Worm (Caenorhabditis elegans) whole organism, L4 larva: Measurements from ENCODE around the gene C49A9.2.
A peak's percentile ranks its signal among the peaks of the same experiment; 100 is the strongest.

Experiments
- F26F4.8 ChIP-seq: fragments of 200-800 bp; sonication (Bioruptor generic); conservative IDR thresholded peaks from 2 replicates; pipeline ENCODE4 v1.3.6; 2022; ENCODE audit warnings: missing genetic modification characterization, missing compliant biosample characterization
- F44E2.7 ChIP-seq: fragments of 200-800 bp; sonication (Bioruptor generic); IDR thresholded peaks from 2 replicates; pipeline ENCODE4 v2.1.2; 2022; ENCODE audit warnings: missing genetic modification characterization, missing compliant biosample characterization
- F49E8.2 ChIP-seq: sonication (generic microtip); optimal IDR thresholded peaks from 2 replicates; lab custom pipeline; 2016; ENCODE audit warnings: missing compliant biosample characterization, mild to moderate bottlenecking, missing genetic modification characterization, borderline replicate concordance
- T20F7.1 ChIP-seq: fragments of 200-800 bp; sonication (Bioruptor generic); optimal IDR thresholded peaks from 2 replicates; lab custom pipeline; 2018; ENCODE audit warnings: mild to moderate bottlenecking, missing genetic modification characterization, missing compliant biosample characterization
- T26A8.4 ChIP-seq: fragments of 200-800 bp; sonication (Bioruptor generic); IDR thresholded peaks from 2 replicates; pipeline ENCODE4 v1.3.6; 2022; ENCODE audit warnings: missing genetic modification characterization, missing compliant biosample characterization
- Y75B8A.6 ChIP-seq: fragments of 200-800 bp; sonication (Bioruptor generic); IDR thresholded peaks from 2 replicates; pipeline ENCODE4 v1.3.6; 2022; ENCODE audit warnings: missing genetic modification reagents, missing genetic modification characterization, missing compliant biosample characterization
- ZK337.2 ChIP-seq: fragments of 200-800 bp; sonication (Bioruptor generic); IDR thresholded peaks from 2 replicates; pipeline ENCODE4 v1.3.6; 2022; ENCODE audit warnings: missing genetic modification reagents, missing genetic modification characterization, missing compliant biosample characterization
- ZK546.5 ChIP-seq, 2 experiments: sonication (generic microtip); optimal IDR thresholded peaks; 2 replicates each; lab custom pipeline; 2017; ENCODE audit warnings: missing biosample characterization in 2 of 2, missing genetic modification characterization in 2 of 2
- aha-1 ChIP-seq: fragments of 150-350 bp; peaks from one replicate; lab custom pipeline; 2014; ENCODE audit warnings: missing biosample characterization, missing genetic modification characterization
- aly-2 ChIP-seq: sonication (generic microtip); optimal IDR thresholded peaks from 2 replicates; lab custom pipeline; 2018; ENCODE audit warnings: missing biosample characterization, missing genetic modification characterization
- ama-1 ChIP-seq: fragments of 150-350 bp; optimal IDR thresholded peaks from 2 replicates; lab custom pipeline; 2014; ENCODE audit warnings: inconsistent platforms, mixed read lengths
- ceh-20 ChIP-seq: fragments of 200-800 bp; sonication (Bioruptor generic); IDR thresholded peaks from 2 replicates; pipeline ENCODE4 v1.3.6; 2022; ENCODE audit warnings: missing genetic modification reagents, missing genetic modification characterization, missing compliant biosample characterization
- cey-2 ChIP-seq: sonication (generic microtip); optimal IDR thresholded peaks from 3 replicates; lab custom pipeline; 2017; ENCODE audit warnings: missing genetic modification characterization, mild to moderate bottlenecking, missing compliant biosample characterization, antibody characterized with exemption, borderline replicate concordance; ENCODE audit not compliant: insufficient read depth
- daf-16 ChIP-seq, 3 experiments: sonication (generic microtip); optimal IDR thresholded peaks; 2 replicates each; lab custom pipeline; 2016 to 2017; ENCODE audit warnings: missing genetic modification characterization in 3 of 3, missing genetic modification reagents in 3 of 3, mild to moderate bottlenecking in 2 of 3, missing compliant biosample characterization in 2 of 3, missing biosample characterization in 1 of 3, moderate library complexity in 1 of 3
- daf-19 ChIP-seq: fragments of 200-800 bp; sonication (Bioruptor generic); conservative IDR thresholded peaks from 2 replicates; pipeline ENCODE4 v1.3.6; 2022; ENCODE audit warnings: missing genetic modification characterization, missing compliant biosample characterization
- dmd-6 ChIP-seq: fragments of 200-800 bp; sonication (Bioruptor generic); IDR thresholded peaks from 2 replicates; pipeline ENCODE4 v1.3.6; 2022; ENCODE audit warnings: missing genetic modification reagents, missing genetic modification characterization, missing compliant biosample characterization
- dmd-8 ChIP-seq: fragments of 200-800 bp; sonication (Bioruptor generic); IDR thresholded peaks from 2 replicates; pipeline ENCODE4 v1.3.6; 2022; ENCODE audit warnings: missing genetic modification characterization, missing compliant biosample characterization
- dmd-9 ChIP-seq: fragments of 200-800 bp; sonication (Bioruptor generic); IDR thresholded peaks from 2 replicates; pipeline ENCODE4 v1.3.6; 2022; ENCODE audit warnings: missing genetic modification reagents, missing genetic modification characterization, missing compliant biosample characterization
- duxl-1 ChIP-seq: sonication (generic microtip); optimal IDR thresholded peaks from 2 replicates; lab custom pipeline; 2016; ENCODE audit warnings: mild to moderate bottlenecking, missing genetic modification characterization, moderate library complexity, missing compliant biosample characterization; ENCODE audit not compliant: poor library complexity
- dve-1 ChIP-seq: sonication (generic microtip); optimal IDR thresholded peaks from 2 replicates; lab custom pipeline; 2017; ENCODE audit warnings: antibody characterized with exemption, mild to moderate bottlenecking, missing genetic modification characterization, missing compliant biosample characterization; ENCODE audit not compliant: insufficient read depth
- fkh-10 ChIP-seq: fragments of 150-350 bp; optimal IDR thresholded peaks from 2 replicates; lab custom pipeline; 2014; ENCODE audit warnings: missing biosample characterization, missing genetic modification reagents, missing genetic modification characterization
- fos-1 ChIP-seq: fragments of 150-350 bp; optimal IDR thresholded peaks from 2 replicates; lab custom pipeline; 2014; ENCODE audit warnings: missing biosample characterization, missing genetic modification characterization
- gei-8 ChIP-seq: fragments of 200-800 bp; sonication (Bioruptor generic); optimal IDR thresholded peaks from 2 replicates; lab custom pipeline; 2018; ENCODE audit warnings: mild to moderate bottlenecking, missing genetic modification characterization, missing compliant biosample characterization
- hlh-30 ChIP-seq: sonication (generic microtip); optimal IDR thresholded peaks from 2 replicates; lab custom pipeline; 2017; ENCODE audit warnings: antibody characterized with exemption, mild to moderate bottlenecking, missing genetic modification characterization, missing compliant biosample characterization; ENCODE audit not compliant: insufficient read depth
- jun-1 ChIP-seq: fragments of 150-350 bp; optimal IDR thresholded peaks from 2 replicates; lab custom pipeline; 2014; ENCODE audit warnings: missing biosample characterization, missing genetic modification reagents, missing genetic modification characterization
- lin-15B ChIP-seq: fragments of 150-350 bp; sonication (generic microtip); optimal IDR thresholded peaks from 3 replicates; lab custom pipeline; 2014; ENCODE audit warnings: missing biosample characterization, missing genetic modification characterization
- lin-29 ChIP-seq: fragments of 200-800 bp; sonication (Bioruptor generic); IDR thresholded peaks from 2 replicates; pipeline ENCODE4 v1.3.6; 2022; ENCODE audit warnings: missing genetic modification reagents, missing genetic modification characterization, missing compliant biosample characterization
- lin-38 ChIP-seq: fragments of 200-800 bp; sonication (Bioruptor generic); IDR thresholded peaks from 2 replicates; pipeline ENCODE4 v1.3.6; 2022; ENCODE audit warnings: missing genetic modification reagents, missing genetic modification characterization, missing compliant biosample characterization
- lsy-2 ChIP-seq, 2 experiments: fragments of 150-350 bp in 1 of 2; sonication (generic microtip) in 1 of 2; optimal IDR thresholded peaks; 2 replicates each; lab custom pipeline; 2014 to 2017; ENCODE audit warnings: missing biosample characterization in 2 of 2, missing genetic modification characterization in 2 of 2
- mxl-2 ChIP-seq: fragments of 200-800 bp; sonication (Bioruptor generic); conservative IDR thresholded peaks from 2 replicates; pipeline ENCODE4 v1.3.6; 2022; ENCODE audit warnings: missing genetic modification reagents, missing genetic modification characterization, missing compliant biosample characterization
- nhr-111 ChIP-seq: fragments of 200-800 bp; sonication (Bioruptor generic); optimal IDR thresholded peaks from 2 replicates; lab custom pipeline; 2018; ENCODE audit warnings: mild to moderate bottlenecking, missing genetic modification characterization, missing compliant biosample characterization
- nhr-237 ChIP-seq: sonication (generic microtip); optimal IDR thresholded peaks from 2 replicates; lab custom pipeline; 2017; ENCODE audit warnings: missing biosample characterization, missing genetic modification characterization
- nhr-28 ChIP-seq: fragments of 150-350 bp; optimal IDR thresholded peaks from 2 replicates; lab custom pipeline; 2014; ENCODE audit warnings: missing biosample characterization, missing genetic modification characterization
- nhr-41 ChIP-seq: fragments of 200-800 bp; sonication (Bioruptor generic); IDR thresholded peaks from 2 replicates; pipeline ENCODE4 v1.3.6; 2022; ENCODE audit warnings: missing genetic modification reagents, missing genetic modification characterization, missing compliant biosample characterization
- nhr-6 ChIP-seq: fragments of 150-350 bp; optimal IDR thresholded peaks from 2 replicates; lab custom pipeline; 2014; ENCODE audit warnings: missing biosample characterization, missing genetic modification characterization
- nhr-76 ChIP-seq: fragments of 150-350 bp; optimal IDR thresholded peaks from 2 replicates; lab custom pipeline; 2014; ENCODE audit warnings: missing biosample characterization, missing genetic modification characterization
- nhr-77 ChIP-seq: fragments of 150-350 bp; optimal IDR thresholded peaks from 2 replicates; lab custom pipeline; 2014; ENCODE audit warnings: missing biosample characterization, missing genetic modification characterization
- pha-4 ChIP-seq, 2 experiments: fragments of 150-350 bp in 1 of 2; fragments of 200-800 bp in 1 of 2; sonication (Bioruptor generic) in 1 of 2; IDR thresholded peaks in 1 of 2; optimal IDR thresholded peaks in 1 of 2; 2 replicates each; pipeline versions ENCODE4 v1.3.6 to Lab custom; 2014 to 2022; ENCODE audit warnings: missing genetic modification characterization in 2 of 2, missing genetic modification reagents in 2 of 2, missing biosample characterization in 1 of 2, missing compliant biosample characterization in 1 of 2
- php-3 ChIP-seq: fragments of 200-800 bp; sonication (Bioruptor generic); IDR thresholded peaks from 2 replicates; pipeline ENCODE4 v1.3.6; 2022; ENCODE audit warnings: missing genetic modification reagents, missing genetic modification characterization, missing compliant biosample characterization
- pqm-1 ChIP-seq: sonication (generic microtip); optimal IDR thresholded peaks from 2 replicates; lab custom pipeline; 2017; ENCODE audit warnings: missing biosample characterization, missing genetic modification characterization
- rbr-2 ChIP-seq: sonication (generic microtip); optimal IDR thresholded peaks from 2 replicates; lab custom pipeline; 2016; ENCODE audit warnings: missing genotype, missing genetic modification characterization, missing compliant biosample characterization
- snpc-4 ChIP-seq: fragments of 150-350 bp; optimal IDR thresholded peaks from 2 replicates; lab custom pipeline; 2014; ENCODE audit warnings: missing biosample characterization, missing genetic modification characterization
- spr-3 ChIP-seq: fragments of 200-800 bp; sonication (Bioruptor generic); optimal IDR thresholded peaks from 2 replicates; lab custom pipeline; 2018; ENCODE audit warnings: mild to moderate bottlenecking, missing genetic modification characterization, missing compliant biosample characterization
- vab-7 ChIP-seq: fragments of 200-800 bp; sonication (Bioruptor generic); IDR thresholded peaks from 2 replicates; pipeline ENCODE4 v1.3.6; 2022; ENCODE audit warnings: missing genetic modification reagents, missing genetic modification characterization, missing compliant biosample characterization
- zag-1 ChIP-seq: fragments of 150-350 bp; optimal IDR thresholded peaks from 2 replicates; lab custom pipeline; 2014; ENCODE audit warnings: missing biosample characterization, missing genetic modification characterization
- zfp-3 ChIP-seq: fragments of 200-800 bp; sonication (Bioruptor generic); conservative IDR thresholded peaks from 2 replicates; pipeline ENCODE4 v1.3.6; 2022; ENCODE audit warnings: missing genetic modification reagents, missing genetic modification characterization, missing compliant biosample characterization
- zip-11 ChIP-seq: fragments of 200-800 bp; sonication (Bioruptor generic); IDR thresholded peaks from 2 replicates; pipeline ENCODE4 v1.3.6; 2022; ENCODE audit warnings: missing genetic modification characterization, missing compliant biosample characterization

Gene C49A9.2

ce11 chrIV:6230560-6231073, 5.4 kb downstream of the C49A9.2 start, which contains the start of gene F58F9.4:
Gene F58F9.4 (plus strand): TSS chrIV:6231023.
- TF ChIP-seq nhr-28 (tag; lab: Kevin White, UChicago) (peak; percentile 28), lsy-2 (tag; optimal IDR thresholded peaks at IDR 0.05; lab: Kevin White, UChicago) (no peak), jun-1 (tag; lab: Kevin White, UChicago) (no peak), pqm-1 (peak; percentile 41), hlh-30 (tag; lab: Kevin White, UChicago) (no peak), fkh-10 (no peak), dmd-6 (GFP tag; lab: Robert Waterston, UW) (peak; percentile 37; the same call in 1 of the 2 replicates), zip-11 (GFP tag; lab: Robert Waterston, UW) (no peak), daf-16 (GFP tag; optimal IDR thresholded peaks at IDR 0.05; lab: Kevin White, UChicago) (no peak), daf-16 (tag; optimal IDR thresholded peaks at IDR 0.05; lab: Kevin White, UChicago) (peak; percentile 31)
- TF ChIP-seq, all 104 proteins: peak for 4

DNA sequence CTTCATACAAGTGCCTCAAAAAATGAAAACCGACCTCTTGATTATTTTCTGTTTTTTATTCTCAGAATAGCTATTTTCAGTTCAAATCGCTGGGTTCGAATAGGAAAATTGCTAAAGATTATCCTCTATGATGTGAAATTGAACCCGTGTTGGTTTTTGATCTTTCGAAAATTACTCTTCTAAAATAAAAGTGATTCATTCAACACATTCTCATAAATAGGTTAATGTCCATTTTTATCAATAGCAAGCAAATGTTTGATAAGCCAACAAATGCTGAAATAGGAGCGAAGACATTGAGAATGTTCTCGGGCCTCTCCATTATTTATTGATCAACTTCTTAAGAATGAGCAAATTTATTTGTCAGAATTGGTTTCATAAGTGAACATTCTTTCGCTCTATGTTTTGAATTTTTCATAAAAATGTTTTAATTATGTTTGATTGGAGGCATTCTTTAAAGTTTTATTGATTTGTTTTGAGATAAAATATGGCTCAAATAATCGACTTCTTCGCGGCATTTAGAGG, 7.6 kb downstream of the C49A9.2 start, which contains the start of gene F58F9.3:
Gene F58F9.3 (plus strand): TSS at position 472 of the 522 bp plus-strand sequence.
- TF ChIP-seq T20F7.1 (GFP tag; lab: Kevin White, UChicago), result no peak
- TF ChIP-seq dmd-8 (GFP tag; lab: Robert Waterston, UW), result no peak
- TF ChIP-seq nhr-76 (tag; lab: Kevin White, UChicago), result no peak
- TF ChIP-seq T26A8.4, result no peak
- no peak for TF ChIP-seq lin-15B (tag; lab: Kevin White, UChicago)
- TF ChIP-seq php-3 (GFP tag; lab: Robert Waterston, UW), result no peak
- TF ChIP-seq ama-1 (lab: Kevin White, UChicago), result no peak
- TF ChIP-seq dve-1 (tag; lab: Kevin White, UChicago), result peak; percentile 30
- peak; percentile 52 for TF ChIP-seq pqm-1
- no peak for TF ChIP-seq snpc-4 (tag; lab: Kevin White, UChicago)
- no peak for TF ChIP-seq F44E2.7 (GFP tag; lab: Robert Waterston, UW)
- TF ChIP-seq Y75B8A.6 (GFP tag; lab: Robert Waterston, UW), result no peak
- no peak for TF ChIP-seq gei-8 (GFP tag; lab: Kevin White, UChicago)
- TF ChIP-seq pha-4 (GFP tag; IDR thresholded peaks at IDR 0.05; lab: Robert Waterston, UW), result no peak
- TF ChIP-seq pha-4 (tag; optimal IDR thresholded peaks at IDR 0.05; lab: Kevin White, UChicago), result no peak
- TF ChIP-seq rbr-2 (tag; lab: Kevin White, UChicago), result no peak
- no peak for TF ChIP-seq nhr-41
- no peak for TF ChIP-seq zag-1 (tag; lab: Kevin White, UChicago)
- no peak for TF ChIP-seq lin-29 (GFP tag; lab: Robert Waterston, UW)
- no peak for TF ChIP-seq fkh-10
- TF ChIP-seq mxl-2 (GFP tag; lab: Robert Waterston, UW), result no peak
- no peak for TF ChIP-seq spr-3 (GFP tag; lab: Kevin White, UChicago)
- no peak for TF ChIP-seq nhr-111 (GFP tag; lab: Kevin White, UChicago)
- TF ChIP-seq fos-1 (tag; lab: Kevin White, UChicago), result no peak
- no peak for TF ChIP-seq F26F4.8 (GFP tag; lab: Robert Waterston, UW)
- TF ChIP-seq aly-2, result no peak
- no peak for TF ChIP-seq nhr-6 (tag; lab: Kevin White, UChicago)
- TF ChIP-seq daf-19 (GFP tag; lab: Robert Waterston, UW), result no peak
- TF ChIP-seq nhr-77 (tag; lab: Kevin White, UChicago), result no peak
- TF ChIP-seq ceh-20 (GFP tag; lab: Robert Waterston, UW), result no peak
- no peak for TF ChIP-seq nhr-237
- no peak for TF ChIP-seq cey-2 (tag; lab: Kevin White, UChicago)
- TF ChIP-seq vab-7 (GFP tag; lab: Robert Waterston, UW), result no peak
- no peak for TF ChIP-seq dmd-9 (GFP tag; lab: Robert Waterston, UW)
- peak; percentile 73 for TF ChIP-seq aha-1 (tag; lab: Kevin White, UChicago)
- TF ChIP-seq duxl-1 (tag; lab: Kevin White, UChicago), result no peak
- TF ChIP-seq ZK337.2 (GFP tag; lab: Robert Waterston, UW), result no peak
- no peak for TF ChIP-seq zfp-3 (GFP tag; lab: Robert Waterston, UW)
- TF ChIP-seq lin-38 (GFP tag; lab: Robert Waterston, UW), result no peak
- TF ChIP-seq lsy-2 (tag; optimal IDR thresholded peaks at IDR 0.05; lab: Kevin White, UChicago), result no peak
- peak; percentile 25; the same call in 1 of the 2 replicates for TF ChIP-seq dmd-6 (GFP tag; lab: Robert Waterston, UW)
- no peak for TF ChIP-seq ZK546.5 (tag; optimal IDR thresholded peaks at IDR 0.05; lab: Kevin White, UChicago)
- TF ChIP-seq F49E8.2, result no peak
